Worm (Caenorhabditis elegans) whole organism, L1 larva: ENCODE data around the gene stdh-2.

Experiments
- Y116A8C.19 ChIP-seq: sonication (generic microtip); optimal IDR thresholded peaks from 2 replicates; lab custom pipeline; 2016; ENCODE audit warnings: missing compliant biosample characterization, missing genetic modification characterization, borderline replicate concordance
- aha-1 ChIP-seq: fragments of 150-350 bp; optimal IDR thresholded peaks from 2 replicates; lab custom pipeline; 2014; ENCODE audit warnings: missing biosample characterization, missing genetic modification characterization
- ama-1 ChIP-seq: fragments of 150-350 bp; optimal IDR thresholded peaks from 2 replicates; lab custom pipeline; 2014
- ceh-88 ChIP-seq: fragments of 200-800 bp; sonication (Bioruptor generic); IDR thresholded peaks from 2 replicates; pipeline ENCODE4 v1.3.6; 2022; ENCODE audit warnings: missing genetic modification characterization, missing compliant biosample characterization
- ceh-90 ChIP-seq: sonication (generic microtip); optimal IDR thresholded peaks from 2 replicates; lab custom pipeline; 2016; ENCODE audit warnings: missing genetic modification characterization, missing compliant biosample characterization
- egl-27 ChIP-seq, 2 experiments: fragments of 150-350 bp in 1 of 2; sonication (generic microtip); optimal IDR thresholded peaks; 3 replicates each; lab custom pipeline; 2017 to 2018; ENCODE audit warnings: missing biosample characterization in 2 of 2, missing genetic modification characterization in 2 of 2, missing genetic modification reagents in 2 of 2
- elt-3 ChIP-seq, 6 experiments: fragments of 150-350 bp in 1 of 6; sonication (generic microtip); optimal IDR thresholded peaks; 2 replicates each; lab custom pipeline; 2017 to 2018; ENCODE audit warnings: missing biosample characterization in 6 of 6, missing genetic modification characterization in 6 of 6, inconsistent platforms in 1 of 6
- ets-5 ChIP-seq: fragments of 200-800 bp; sonication (Bioruptor generic); IDR thresholded peaks from 2 replicates; pipeline ENCODE4 v1.3.6; 2022; ENCODE audit warnings: missing genetic modification characterization, missing compliant biosample characterization
- fkh-10 ChIP-seq: sonication (generic microtip); optimal IDR thresholded peaks from 2 replicates; lab custom pipeline; 2017; ENCODE audit warnings: missing biosample characterization, missing genetic modification reagents, missing genetic modification characterization
- fkh-8 ChIP-seq: sonication (generic microtip); optimal IDR thresholded peaks from 2 replicates; lab custom pipeline; 2016; ENCODE audit warnings: mild to moderate bottlenecking, missing genetic modification characterization, missing compliant biosample characterization
- fos-1 ChIP-seq: fragments of 150-350 bp; optimal IDR thresholded peaks from 2 replicates; lab custom pipeline; 2014; ENCODE audit warnings: missing biosample characterization, missing genetic modification characterization
- hlh-17 ChIP-seq: fragments of 200-800 bp; sonication (Bioruptor generic); optimal IDR thresholded peaks from 2 replicates; lab custom pipeline; 2018; ENCODE audit warnings: missing genetic modification characterization, mild to moderate bottlenecking, missing compliant biosample characterization, moderate library complexity, borderline replicate concordance
- hlh-4 ChIP-seq: sonication (generic microtip); optimal IDR thresholded peaks from 2 replicates; lab custom pipeline; 2016; ENCODE audit warnings: mild to moderate bottlenecking, missing genetic modification characterization, missing compliant biosample characterization
- hpl-2 ChIP-seq: fragments of 150-350 bp; optimal IDR thresholded peaks from 2 replicates; lab custom pipeline; 2014; ENCODE audit warnings: missing biosample characterization, missing genetic modification reagents, missing genetic modification characterization
- irx-1 ChIP-seq: sonication (generic microtip); optimal IDR thresholded peaks from 2 replicates; lab custom pipeline; 2016; ENCODE audit warnings: missing genetic modification characterization, missing compliant biosample characterization
- isw-1 ChIP-seq: fragments of 200-800 bp; sonication (Bioruptor generic); IDR thresholded peaks from 2 replicates; pipeline ENCODE4 v1.3.6; 2022; ENCODE audit warnings: missing genetic modification characterization, missing compliant biosample characterization
- lin-13 ChIP-seq: fragments of 150-350 bp; optimal IDR thresholded peaks from 2 replicates; lab custom pipeline; 2014; ENCODE audit warnings: missing biosample characterization, missing genetic modification reagents, missing genetic modification characterization
- lin-35 ChIP-seq, 2 experiments: fragments of 150-350 bp; optimal IDR thresholded peaks; 2 replicates each; lab custom pipeline; 2014; ENCODE audit warnings: missing biosample characterization in 2 of 2, missing genetic modification characterization in 2 of 2, missing genetic modification reagents in 2 of 2
- lin-39 ChIP-seq: fragments of 150-350 bp; optimal IDR thresholded peaks from 2 replicates; lab custom pipeline; 2014; ENCODE audit warnings: missing biosample characterization, missing genetic modification reagents, missing genetic modification characterization
- lir-3 ChIP-seq: sonication (generic microtip); optimal IDR thresholded peaks from 2 replicates; lab custom pipeline; 2016; ENCODE audit warnings: mild to moderate bottlenecking, missing genetic modification characterization, moderate library complexity, missing compliant biosample characterization; ENCODE audit not compliant: poor library complexity
- mab-9 ChIP-seq: fragments of 200-800 bp; sonication (Bioruptor generic); IDR thresholded peaks from 2 replicates; pipeline ENCODE4 v1.3.6; 2022; ENCODE audit warnings: missing genetic modification reagents, missing genetic modification characterization, missing compliant biosample characterization
- mef-2 ChIP-seq: fragments of 150-350 bp; optimal IDR thresholded peaks from 2 replicates; lab custom pipeline; 2014; ENCODE audit warnings: missing biosample characterization, missing genetic modification characterization
- nhr-19 ChIP-seq: fragments of 200-800 bp; sonication (Bioruptor generic); conservative IDR thresholded peaks from 2 replicates; pipeline ENCODE4 v1.3.6; 2022; ENCODE audit warnings: missing genetic modification characterization, missing compliant biosample characterization
- nhr-28 ChIP-seq: fragments of 150-350 bp; optimal IDR thresholded peaks from 2 replicates; lab custom pipeline; 2014; ENCODE audit warnings: missing biosample characterization, missing genetic modification characterization
- nhr-47 ChIP-seq: sonication (generic microtip); optimal IDR thresholded peaks from 2 replicates; lab custom pipeline; 2016; ENCODE audit warnings: mild to moderate bottlenecking, missing genetic modification characterization, moderate library complexity, missing compliant biosample characterization
- nhr-76 ChIP-seq: sonication (generic microtip); optimal IDR thresholded peaks from 2 replicates; lab custom pipeline; 2017; ENCODE audit warnings: missing biosample characterization, missing genetic modification characterization
- nhr-90 ChIP-seq: sonication (generic microtip); optimal IDR thresholded peaks from 2 replicates; lab custom pipeline; 2016; ENCODE audit warnings: mild to moderate bottlenecking, missing genetic modification characterization, missing compliant biosample characterization; ENCODE audit not compliant: poor library complexity
- pax-3 ChIP-seq: fragments of 200-800 bp; sonication (Bioruptor generic); optimal IDR thresholded peaks from 2 replicates; lab custom pipeline; 2018; ENCODE audit warnings: mild to moderate bottlenecking, missing genetic modification characterization, moderate library complexity, missing compliant biosample characterization
- snpc-4 ChIP-seq: fragments of 150-350 bp; optimal IDR thresholded peaks from 2 replicates; lab custom pipeline; 2014; ENCODE audit warnings: missing biosample characterization, missing genetic modification characterization
- tbx-2 ChIP-seq: sonication (generic microtip); optimal IDR thresholded peaks from 2 replicates; lab custom pipeline; 2016; ENCODE audit warnings: missing genetic modification characterization, missing compliant biosample characterization
- unc-30 ChIP-seq: sonication (generic microtip); optimal IDR thresholded peaks from 2 replicates; lab custom pipeline; 2017; ENCODE audit warnings: missing biosample characterization, missing genetic modification characterization
- unc-62 ChIP-seq: fragments of 150-350 bp; optimal IDR thresholded peaks from 2 replicates; lab custom pipeline; 2014; ENCODE audit warnings: missing biosample characterization, missing genetic modification reagents, missing genetic modification characterization
- unc-86 ChIP-seq: sonication (generic microtip); optimal IDR thresholded peaks from 2 replicates; lab custom pipeline; 2016; ENCODE audit warnings: missing genetic modification characterization, missing compliant biosample characterization

Gene stdh-2

DNA sequence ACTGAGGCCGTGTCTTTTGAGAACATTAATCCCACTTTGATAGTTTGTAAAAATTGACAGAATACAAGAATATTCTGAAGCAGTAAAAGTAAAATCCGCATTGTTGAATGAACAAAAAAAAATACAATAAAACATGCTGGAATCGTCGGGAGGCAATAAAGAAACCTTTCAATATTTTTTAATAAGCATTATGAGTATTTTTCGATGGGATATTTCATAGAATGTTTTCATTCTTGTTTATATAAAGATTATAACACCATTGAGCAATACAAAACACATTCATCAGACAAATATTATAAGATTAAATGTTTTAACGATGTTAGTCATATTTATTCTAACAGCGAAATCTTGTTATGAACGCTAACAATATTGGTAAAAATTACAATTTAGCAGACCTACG is 29.6 kb downstream of the stdh-2 start, which contains the start of gene gcy-20 (continued):
- no peak for TF ChIP-seq nhr-90 (tag; lab: Kevin White, UChicago)
- TF ChIP-seq nhr-47 (tag; lab: Kevin White, UChicago): no peak
- TF ChIP-seq, all 84 proteins: peak for 0

ce11 chrV:16256395-16256794 is 32.3 kb downstream of the stdh-2 start, which contains the start of gene bgnt-1.3:
Gene bgnt-1.3, minus strand, starts transcription at chrV:16256495.
- no peak for TF ChIP-seq fkh-8 (tag; lab: Kevin White, UChicago)
- no peak for TF ChIP-seq irx-1 (tag; lab: Kevin White, UChicago)
- no peak for TF ChIP-seq hlh-17 (GFP tag; lab: Kevin White, UChicago)
- TF ChIP-seq unc-30 (tag; lab: Kevin White, UChicago): no peak
- TF ChIP-seq Y116A8C.19: no peak
- TF ChIP-seq lin-35 (GFP tag; optimal IDR thresholded peaks at IDR 0.05; lab: Kevin White, UChicago): no peak
- no peak for TF ChIP-seq elt-3 (tag; optimal IDR thresholded peaks at IDR 0.05; lab: Kevin White, UChicago)
- no peak for TF ChIP-seq ets-5 (GFP tag; lab: Robert Waterston, UW)
- TF ChIP-seq unc-62 (GFP tag; lab: Kevin White, UChicago): no peak
- TF ChIP-seq nhr-19 (GFP tag; lab: Robert Waterston, UW): no peak
- no peak for TF ChIP-seq ceh-90 (tag; lab: Kevin White, UChicago)
- no peak for TF ChIP-seq fkh-10
- no peak for TF ChIP-seq ama-1 (lab: Kevin White, UChicago)

DNA sequence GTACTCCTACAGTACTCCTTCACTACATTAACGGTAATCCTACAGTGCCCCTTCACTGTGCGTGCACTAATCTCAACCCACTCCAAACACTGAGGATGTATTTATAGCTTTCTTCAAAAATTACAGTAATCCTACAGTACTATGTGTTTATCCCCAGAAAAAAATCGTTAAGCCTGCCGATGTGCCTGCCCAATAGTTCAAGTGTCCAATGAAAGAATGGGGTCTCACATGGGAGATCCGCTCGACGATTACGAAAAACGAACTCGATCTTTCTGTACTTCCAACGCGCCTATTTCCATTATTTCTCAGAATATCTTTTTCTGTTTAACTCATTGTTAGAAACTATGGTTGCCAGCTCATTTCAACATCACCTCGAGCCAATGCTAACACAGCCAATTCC is 34.0 kb downstream of the stdh-2 start, which contains the start of gene nhr-218:
Gene nhr-218, plus strand, starts transcription at position 301 of the 400 bp plus-strand sequence.
- no peak for TF ChIP-seq fos-1 (tag; lab: Kevin White, UChicago)
- no peak for TF ChIP-seq pax-3 (tag; lab: Kevin White, UChicago)
- no peak for TF ChIP-seq ceh-88
- no peak for TF ChIP-seq ets-5 (GFP tag; lab: Robert Waterston, UW)
- no peak for TF ChIP-seq isw-1 (GFP tag; lab: Robert Waterston, UW)

DNA sequence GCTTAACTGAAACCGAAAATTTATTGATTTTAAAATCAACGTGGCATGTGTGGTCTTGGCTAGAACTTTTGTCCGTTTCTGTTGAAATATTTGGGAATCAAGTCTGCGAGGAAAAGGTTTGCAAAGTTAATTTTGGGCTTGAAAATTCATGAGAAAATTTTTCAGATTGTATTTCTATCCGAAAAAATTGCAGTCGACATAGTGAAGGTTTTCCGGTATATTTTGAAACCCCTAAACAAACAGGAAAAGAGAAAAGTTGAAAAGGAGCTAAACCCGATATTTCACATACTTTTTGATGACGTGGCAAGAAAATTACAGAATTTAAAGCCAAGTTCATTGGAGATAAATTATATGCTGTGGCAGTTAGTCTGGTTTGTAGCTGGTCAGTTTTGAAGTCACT is 35.6 kb downstream of the stdh-2 start, which contains the start of gene nhr-127:
Gene nhr-127, plus strand, starts transcription at position 301 of the 400 bp plus-strand sequence.
- TF ChIP-seq tbx-2 (no peak), lin-39 (no peak), unc-86 (tag; lab: Kevin White, UChicago) (no peak), mab-9 (GFP tag; lab: Robert Waterston, UW) (no peak), mef-2 (no peak), fkh-10 (no peak), pax-3 (tag; lab: Kevin White, UChicago) (no peak), nhr-76 (tag; lab: Kevin White, UChicago) (no peak), hpl-2 (GFP tag; lab: Kevin White, UChicago) (no peak), hlh-4 (no peak), lir-3 (tag; lab: Kevin White, UChicago) (no peak), aha-1 (no peak), egl-27 (tag; optimal IDR thresholded peaks at IDR 0.05; lab: Kevin White, UChicago) (no peak), nhr-28 (tag; lab: Kevin White, UChicago) (no peak), snpc-4 (tag; lab: Kevin White, UChicago) (no peak)
- TF ChIP-seq, all 84 proteins: peak for 0

DNA sequence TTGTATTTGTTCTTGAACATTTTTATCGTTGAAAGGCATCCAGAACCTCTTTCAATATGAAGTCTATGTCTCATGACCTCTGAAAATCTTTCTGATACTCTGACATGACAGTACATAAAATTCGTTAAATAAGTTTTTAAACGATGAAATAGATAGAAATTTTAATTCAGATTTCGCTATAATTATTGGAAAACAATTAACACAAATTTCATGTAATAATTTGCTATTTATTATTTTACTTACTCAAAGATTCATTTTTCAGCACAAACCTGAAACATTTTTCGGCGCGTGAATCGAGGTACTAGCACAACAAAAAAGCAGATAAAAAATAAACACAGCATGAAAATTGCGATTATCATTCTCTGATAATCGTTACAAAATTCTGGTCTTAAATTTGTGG is 42.4 kb downstream of the stdh-2 start, which contains the start of gene T13F3.4:
Gene T13F3.4, minus strand, starts transcription at position 101 of the 400 bp plus-strand sequence.
- TF ChIP-seq fkh-8 (tag; lab: Kevin White, UChicago): no peak
- no peak for TF ChIP-seq isw-1 (GFP tag; lab: Robert Waterston, UW)
- TF ChIP-seq lin-13 (GFP tag; lab: Kevin White, UChicago): no peak
